Fruit fly (Drosophila melanogaster) whole organism, adult: ENCODE measurements around the gene foi.

Source experiments
- CG11617 ChIP-seq: fragments of 200-800 bp; sonication (Bioruptor generic); optimal IDR thresholded peaks from 2 replicates; lab custom pipeline; 2017; ENCODE audit warnings: mild to moderate bottlenecking, missing biosample characterization, missing genetic modification reagents, missing genetic modification characterization
- CG12768 ChIP-seq: fragments of 200-800 bp; sonication (Bioruptor generic); optimal IDR thresholded peaks from 2 replicates; lab custom pipeline; 2017; ENCODE audit warnings: missing biosample characterization, missing genetic modification characterization, mild to moderate bottlenecking, moderate library complexity, missing genetic modification reagents
- CG1620 ChIP-seq: fragments of 200-800 bp; sonication (Bioruptor generic); optimal IDR thresholded peaks from 2 replicates; lab custom pipeline; 2016; ENCODE audit warnings: missing biosample characterization, missing genetic modification characterization
- CG5204 ChIP-seq: fragments of 200-800 bp; sonication (Bioruptor generic); optimal IDR thresholded peaks from 2 replicates; lab custom pipeline; 2016; ENCODE audit warnings: missing biosample characterization, missing genetic modification characterization
- CG7101 ChIP-seq: fragments of 200-800 bp; sonication (Bioruptor generic); optimal IDR thresholded peaks from 2 replicates; lab custom pipeline; 2018; ENCODE audit warnings: missing biosample characterization, mild to moderate bottlenecking, missing genetic modification characterization, moderate library complexity
- Clk ChIP-seq: fragments of 200-800 bp; sonication (Bioruptor generic); optimal IDR thresholded peaks from 2 replicates; lab custom pipeline; 2017; ENCODE audit warnings: missing biosample characterization, missing genetic modification characterization
- Crg-1 ChIP-seq: fragments of 200-800 bp; sonication (Bioruptor generic); optimal IDR thresholded peaks from 2 replicates; lab custom pipeline; 2016; ENCODE audit warnings: missing biosample characterization, missing genetic modification characterization
- Hr96 ChIP-seq: fragments of 200-800 bp; sonication (Bioruptor generic); optimal IDR thresholded peaks from 2 replicates; lab custom pipeline; 2016; ENCODE audit warnings: missing biosample characterization, missing genetic modification characterization
- Mnt ChIP-seq: fragments of 200-800 bp; sonication (Bioruptor generic); optimal IDR thresholded peaks from 2 replicates; lab custom pipeline; 2016; ENCODE audit warnings: missing biosample characterization, mild to moderate bottlenecking, missing genetic modification characterization
- bab1 ChIP-seq: fragments of 200-800 bp; sonication (Bioruptor generic); optimal IDR thresholded peaks from 3 replicates; lab custom pipeline; 2019; ENCODE audit warnings: missing biosample characterization, mild to moderate bottlenecking, missing genetic modification characterization, moderate library complexity
- cic ChIP-seq: fragments of 200-800 bp; sonication (Bioruptor generic); optimal IDR thresholded peaks from 2 replicates; lab custom pipeline; 2017; ENCODE audit warnings: missing biosample characterization, mild to moderate bottlenecking, missing genetic modification characterization, moderate library complexity
- cnc ChIP-seq, 2 experiments: fragments of >200 bp; optimal IDR thresholded peaks; 2 replicates each; lab custom pipeline; 2017
- kay ChIP-seq: fragments of 200-800 bp; sonication (Bioruptor generic); peaks from one replicate; lab custom pipeline; 2016; ENCODE audit warnings: missing biosample characterization, missing genetic modification characterization, borderline replicate concordance

Gene foi

dm6 chr3L:8582105-8582707 lies 57.2 kb downstream of the foi start:
- TF ChIP-seq kay (GFP tag; lab: Kevin White, UChicago), result peak; percentile 40
- no peak for TF ChIP-seq cnc (optimal IDR thresholded peaks at IDR 0.05; lab: Kevin White, UChicago)

dm6 chr3L:8584086-8584485 lies 59.0 kb downstream of the foi start:
- TF ChIP-seq Clk (GFP tag; lab: Kevin White, UChicago), result no peak
- no peak for TF ChIP-seq CG5204 (GFP tag; lab: Kevin White, UChicago)
- no peak for TF ChIP-seq bab1 (GFP tag; lab: Kevin White, UChicago)
- no peak for TF ChIP-seq Mnt
- no peak for TF ChIP-seq CG11617 (GFP tag; lab: Kevin White, UChicago)
- no peak for TF ChIP-seq cic (GFP tag; lab: Kevin White, UChicago)
- no peak for TF ChIP-seq Hr96 (GFP tag; lab: Kevin White, UChicago)
- no peak for TF ChIP-seq CG1620 (GFP tag; lab: Kevin White, UChicago)
- TF ChIP-seq CG12768 (GFP tag; lab: Kevin White, UChicago), result no peak
- no peak for TF ChIP-seq Crg-1 (GFP tag; lab: Kevin White, UChicago)
- TF ChIP-seq CG7101 (tag; lab: Kevin White, UChicago), result no peak
